Worm (Caenorhabditis elegans) whole organism, L4 larva: ENCODE results near the gene C05E11.6.

Experiments used
- F44E2.7 ChIP-seq: fragments of 200-800 bp; sonication (Bioruptor generic); IDR thresholded peaks from 2 replicates; pipeline ENCODE4 v2.1.2; 2022; ENCODE audit warnings: missing genetic modification characterization, missing compliant biosample characterization
- egl-27 ChIP-seq: sonication (generic microtip); optimal IDR thresholded peaks from 3 replicates; lab custom pipeline; 2017; ENCODE audit warnings: missing biosample characterization, missing genetic modification reagents, missing genetic modification characterization
- lin-15B ChIP-seq: fragments of 150-350 bp; sonication (generic microtip); optimal IDR thresholded peaks from 3 replicates; lab custom pipeline; 2014; ENCODE audit warnings: missing biosample characterization, missing genetic modification characterization
- sdz-12 ChIP-seq: fragments of 200-800 bp; sonication (Bioruptor generic); optimal IDR thresholded peaks from 2 replicates; lab custom pipeline; 2018; ENCODE audit warnings: mild to moderate bottlenecking, missing genetic modification characterization, missing compliant biosample characterization

ce11 chrX:4519968-4520367 is 42.0 kb upstream of the C05E11.6 start:
- no peak for TF ChIP-seq F44E2.7
- TF ChIP-seq lin-15B, result no peak
- no peak for TF ChIP-seq egl-27 (tag; lab: Kevin White, UChicago)
- TF ChIP-seq sdz-12 (GFP tag; lab: Kevin White, UChicago), result no peak
